Worm (Caenorhabditis elegans): ENCODE data around the gene pqn-41.

- no peak for TF ChIP-seq nhr-10 (tag; optimal IDR thresholded peaks at IDR 0.05)
- TF ChIP-seq F10B5.3 (tag; optimal IDR thresholded peaks at IDR 0.05), result no peak
- no peak for TF ChIP-seq mdt-29 (GFP tag; IDR thresholded peaks at IDR 0.05)
- TF ChIP-seq snpc-4 (tag; optimal IDR thresholded peaks at IDR 0.05), result no peak
- TF ChIP-seq pqm-1 (tag; optimal IDR thresholded peaks at IDR 0.05), result no peak
- no peak for TF ChIP-seq unc-62 (GFP tag; optimal IDR thresholded peaks at IDR 0.05 in 1 of 2)
- TF ChIP-seq unc-62 (tag; optimal IDR thresholded peaks at IDR 0.05), result no peak
- TF ChIP-seq rbr-2 (tag; optimal IDR thresholded peaks at IDR 0.05), result no peak
Measured at ce11 chrIII:1984860-1985259, 79.1 kb downstream of the pqn-41 start, which contains the start of gene Y39A3B.7.
